Fruit fly (Drosophila melanogaster) whole organism, embryonic: ENCODE results near the gene zld.

ENCODE experiments used
- Adf1 ChIP-seq: fragments of 200-800 bp; sonication (Bioruptor generic); IDR thresholded peaks from 2 replicates; pipeline ENCODE4 v1.3.6; 2022; ENCODE audit warnings: missing biosample characterization, missing genetic modification characterization
- Atf3 ChIP-seq: fragments of 200-800 bp; sonication (Bioruptor generic); optimal IDR thresholded peaks from 3 replicates; lab custom pipeline; 2016; ENCODE audit warnings: missing biosample characterization, missing genetic modification characterization
- Blimp-1 ChIP-seq: fragments of 200-800 bp; sonication (Bioruptor generic); optimal IDR thresholded peaks from 3 replicates; lab custom pipeline; 2018; ENCODE audit warnings: missing biosample characterization, missing genetic modification characterization, mild to moderate bottlenecking, moderate library complexity, missing genetic modification reagents
- C15 ChIP-seq: fragments of 200-800 bp; sonication (Bioruptor generic); IDR thresholded peaks from 3 replicates; pipeline ENCODE4 v1.3.6; 2022; ENCODE audit warnings: missing biosample characterization, missing genetic modification characterization
- CG10209 ChIP-seq: fragments of 200-800 bp; sonication (Bioruptor generic); optimal IDR thresholded peaks from 3 replicates; lab custom pipeline; 2017; ENCODE audit warnings: missing biosample characterization, mild to moderate bottlenecking, missing genetic modification characterization, missing genetic modification reagents
- CG1024 ChIP-seq: fragments of 200-800 bp; sonication (Bioruptor generic); IDR thresholded peaks from 2 replicates; pipeline ENCODE4 v1.3.6; 2022; ENCODE audit warnings: missing biosample characterization, missing genetic modification characterization
- CG12391 ChIP-seq: fragments of 200-800 bp; sonication (Bioruptor generic); optimal IDR thresholded peaks from 3 replicates; lab custom pipeline; 2018; ENCODE audit warnings: missing biosample characterization, mild to moderate bottlenecking, missing genetic modification characterization, moderate library complexity
- CG12744 ChIP-seq: fragments of 200-800 bp; sonication (Bioruptor generic); optimal IDR thresholded peaks from 2 replicates; lab custom pipeline; 2016; ENCODE audit warnings: missing biosample characterization, missing genetic modification characterization
- CG17829 ChIP-seq: fragments of 200-800 bp; optimal IDR thresholded peaks from 2 replicates; lab custom pipeline; 2019; ENCODE audit warnings: missing biosample characterization, mild to moderate bottlenecking, missing genetic modification characterization, moderate library complexity
- CG17912 ChIP-seq: fragments of 200-800 bp; sonication (Bioruptor generic); optimal IDR thresholded peaks from 2 replicates; lab custom pipeline; 2018; ENCODE audit warnings: missing biosample characterization, mild to moderate bottlenecking, missing genetic modification characterization
- CG2116 ChIP-seq: fragments of 200-800 bp; sonication (Bioruptor generic); optimal IDR thresholded peaks from 3 replicates; lab custom pipeline; 2018; ENCODE audit warnings: missing biosample characterization, mild to moderate bottlenecking, missing genetic modification characterization
- CG31365 ChIP-seq: fragments of 200-800 bp; sonication (Bioruptor generic); optimal IDR thresholded peaks from 2 replicates; lab custom pipeline; 2018; ENCODE audit warnings: missing biosample characterization, mild to moderate bottlenecking, missing genetic modification characterization
- CG3995 ChIP-seq: fragments of 200-800 bp; sonication (Bioruptor generic); optimal IDR thresholded peaks from 3 replicates; lab custom pipeline; 2016; ENCODE audit warnings: missing biosample characterization, missing genetic modification characterization
- CG4617 ChIP-seq: fragments of 200-800 bp; sonication (Bioruptor generic); optimal IDR thresholded peaks from 3 replicates; lab custom pipeline; 2016; ENCODE audit warnings: missing biosample characterization, missing genetic modification characterization, borderline replicate concordance
- CG4707 ChIP-seq: fragments of 200-800 bp; sonication (Bioruptor generic); optimal IDR thresholded peaks from 2 replicates; lab custom pipeline; 2018; ENCODE audit warnings: missing biosample characterization, mild to moderate bottlenecking, missing genetic modification characterization, moderate library complexity
- CG4854 ChIP-seq: fragments of 200-800 bp; sonication (Bioruptor generic); optimal IDR thresholded peaks from 2 replicates; lab custom pipeline; 2016; ENCODE audit warnings: missing biosample characterization, missing genetic modification characterization, inconsistent platforms
- CG8281 ChIP-seq: fragments of 200-800 bp; sonication (Bioruptor generic); optimal IDR thresholded peaks from 2 replicates; lab custom pipeline; 2018; ENCODE audit warnings: missing biosample characterization, mild to moderate bottlenecking, missing genetic modification characterization, moderate library complexity
- CG8765 ChIP-seq: fragments of 200-800 bp; sonication (Bioruptor generic); IDR thresholded peaks from 2 replicates; pipeline ENCODE4 v1.3.6; 2022; ENCODE audit warnings: missing biosample characterization, missing genetic modification characterization
- CrebB ChIP-seq: fragments of 200-800 bp; sonication (Bioruptor generic); optimal IDR thresholded peaks from 3 replicates; lab custom pipeline; 2018; ENCODE audit warnings: missing biosample characterization, mild to moderate bottlenecking, missing genetic modification characterization
- Dbx ChIP-seq: fragments of 200-800 bp; sonication (Bioruptor generic); IDR thresholded peaks from 3 replicates; pipeline ENCODE4 v1.3.6; 2022; ENCODE audit warnings: missing biosample characterization, missing genetic modification characterization
- Dfd ChIP-seq, 2 experiments: fragments of >200 bp; optimal IDR thresholded peaks; 2 replicates each; lab custom pipeline; 2017; ENCODE audit warnings: missing biosample characterization in 2 of 2, missing genetic modification characterization in 2 of 2
- Dip2 ChIP-seq: fragments of 200-800 bp; sonication (Bioruptor generic); IDR thresholded peaks from 2 replicates; pipeline ENCODE4 v1.3.6; 2022; ENCODE audit warnings: missing biosample characterization, missing genetic modification characterization
- Fer2 ChIP-seq: fragments of 200-800 bp; sonication (Bioruptor generic); optimal IDR thresholded peaks from 2 replicates; lab custom pipeline; 2018; ENCODE audit warnings: missing biosample characterization, mild to moderate bottlenecking, missing genetic modification characterization, moderate library complexity
- Gug ChIP-seq: fragments of 200-800 bp; sonication (Bioruptor generic); IDR thresholded peaks from 4 replicates; pipeline ENCODE4 v1.3.6; 2022; ENCODE audit warnings: missing biosample characterization, missing genetic modification characterization
- HLH4C ChIP-seq: fragments of 200-800 bp; sonication (Bioruptor generic); IDR thresholded peaks from 3 replicates; pipeline ENCODE4 v1.3.6; 2022; ENCODE audit warnings: missing biosample characterization, missing genetic modification characterization; ENCODE audit not compliant: partially characterized antibody
- HLHmδ ChIP-seq: fragments of 200-800 bp; sonication (Bioruptor generic); optimal IDR thresholded peaks from 2 replicates; lab custom pipeline; 2018; ENCODE audit warnings: missing biosample characterization, mild to moderate bottlenecking, missing genetic modification characterization, moderate library complexity
- Hsf ChIP-seq: fragments of 200-800 bp; sonication (Bioruptor generic); optimal IDR thresholded peaks from 3 replicates; lab custom pipeline; 2016; ENCODE audit warnings: missing biosample characterization, missing genetic modification characterization
- Mrtf ChIP-seq: fragments of 200-800 bp; sonication (Bioruptor generic); IDR thresholded peaks from 3 replicates; pipeline ENCODE4 v1.3.6; 2022; ENCODE audit warnings: missing biosample characterization, missing genetic modification characterization
- Myb ChIP-seq: fragments of 200-800 bp; sonication (Bioruptor generic); optimal IDR thresholded peaks from 2 replicates; lab custom pipeline; 2016; ENCODE audit warnings: missing biosample characterization, missing genetic modification characterization
- Vsx1 ChIP-seq: fragments of 200-800 bp; sonication (Bioruptor generic); optimal IDR thresholded peaks from 2 replicates; lab custom pipeline; 2017; ENCODE audit warnings: missing biosample characterization, mild to moderate bottlenecking, missing genetic modification characterization, missing genetic modification reagents
- ac ChIP-seq: fragments of 200-800 bp; sonication (Bioruptor generic); optimal IDR thresholded peaks from 3 replicates; lab custom pipeline; 2017; ENCODE audit warnings: missing biosample characterization, mild to moderate bottlenecking, missing genetic modification characterization
- ash1 ChIP-seq: fragments of 200-800 bp; sonication (Bioruptor generic); optimal IDR thresholded peaks from 2 replicates; lab custom pipeline; 2018; ENCODE audit warnings: missing biosample characterization, mild to moderate bottlenecking, missing genetic modification characterization
- az2 ChIP-seq: fragments of 200-800 bp; sonication (Bioruptor generic); optimal IDR thresholded peaks from 3 replicates; lab custom pipeline; 2016; ENCODE audit warnings: missing biosample characterization, missing genetic modification characterization
- bsh ChIP-seq, 2 experiments: fragments of 200-800 bp; sonication (Bioruptor generic); optimal IDR thresholded peaks; 2 replicates each; lab custom pipeline; 2017 to 2018; ENCODE audit warnings: mild to moderate bottlenecking in 2 of 2, missing biosample characterization in 2 of 2, missing genetic modification characterization in 2 of 2, moderate library complexity in 1 of 2
- cg ChIP-seq: fragments of 200-800 bp; sonication (Bioruptor generic); optimal IDR thresholded peaks from 3 replicates; lab custom pipeline; 2019; ENCODE audit warnings: missing biosample characterization, mild to moderate bottlenecking, missing genetic modification characterization, moderate library complexity
- crol ChIP-seq: fragments of 200-800 bp; sonication (Bioruptor generic); IDR thresholded peaks from 2 replicates; pipeline ENCODE4 v1.3.6; 2022; ENCODE audit warnings: missing biosample characterization, missing genetic modification characterization
- crp ChIP-seq, 2 experiments: fragments of 200-800 bp; sonication (Bioruptor generic); optimal IDR thresholded peaks; 2 replicates in 1 of 2; 3 replicates in 1 of 2; lab custom pipeline; 2017; ENCODE audit warnings: missing biosample characterization in 2 of 2, missing genetic modification characterization in 2 of 2, mild to moderate bottlenecking in 1 of 2, moderate library complexity in 1 of 2
- dan ChIP-seq: fragments of 200-800 bp; sonication (Bioruptor generic); IDR thresholded peaks from 2 replicates; pipeline ENCODE4 v1.3.6; 2022; ENCODE audit warnings: missing biosample characterization, missing genetic modification characterization
- dati ChIP-seq: fragments of 200-800 bp; sonication (Bioruptor generic); IDR thresholded peaks from 2 replicates; pipeline ENCODE4 v1.3.6; 2022; ENCODE audit warnings: missing biosample characterization, missing genetic modification characterization
- dm ChIP-seq: fragments of 200-800 bp; sonication (Bioruptor generic); optimal IDR thresholded peaks from 3 replicates; lab custom pipeline; 2016; ENCODE audit warnings: missing biosample characterization, missing genetic modification characterization
- ems ChIP-seq: fragments of 200-800 bp; sonication (Bioruptor generic); optimal IDR thresholded peaks from 3 replicates; lab custom pipeline; 2016; ENCODE audit warnings: missing biosample characterization, missing genetic modification characterization
- ewg ChIP-seq: fragments of 200-800 bp; sonication (Bioruptor generic); optimal IDR thresholded peaks from 3 replicates; lab custom pipeline; 2017; ENCODE audit warnings: mild to moderate bottlenecking, missing biosample characterization, missing genetic modification reagents, missing genetic modification characterization
- fu2 ChIP-seq: fragments of 200-800 bp; sonication (Bioruptor generic); optimal IDR thresholded peaks from 2 replicates; lab custom pipeline; 2016; ENCODE audit warnings: missing biosample characterization, missing genetic modification characterization
- kah ChIP-seq: fragments of 200-800 bp; sonication (Bioruptor generic); optimal IDR thresholded peaks from 2 replicates; lab custom pipeline; 2018; ENCODE audit warnings: missing biosample characterization, mild to moderate bottlenecking, missing genetic modification characterization
- nerfin-1 ChIP-seq: fragments of 200-800 bp; sonication (Bioruptor generic); optimal IDR thresholded peaks from 3 replicates; lab custom pipeline; 2019; ENCODE audit warnings: missing biosample characterization, mild to moderate bottlenecking, missing genetic modification characterization, moderate library complexity
- onecut ChIP-seq: fragments of 200-800 bp; sonication (Bioruptor generic); IDR thresholded peaks from 2 replicates; pipeline ENCODE4 v1.3.6; 2022; ENCODE audit warnings: missing biosample characterization, missing genetic modification characterization
- ssp ChIP-seq: fragments of 200-800 bp; sonication (Bioruptor generic); IDR thresholded peaks from 2 replicates; pipeline ENCODE4 v1.3.6; 2022; ENCODE audit warnings: missing biosample characterization, missing genetic modification characterization
- tin ChIP-seq: fragments of 200-800 bp; sonication (Bioruptor generic); optimal IDR thresholded peaks from 3 replicates; lab custom pipeline; 2016; ENCODE audit warnings: missing biosample characterization, missing genetic modification characterization
- trh ChIP-seq: fragments of 200-800 bp; sonication (Bioruptor generic); optimal IDR thresholded peaks from 2 replicates; lab custom pipeline; 2016; ENCODE audit warnings: missing biosample characterization, missing genetic modification characterization
- twi ChIP-seq: fragments of 200-800 bp; optimal IDR thresholded peaks from 2 replicates; lab custom pipeline; 2019; ENCODE audit warnings: missing biosample characterization, mild to moderate bottlenecking, missing genetic modification characterization, moderate library complexity
- wdn ChIP-seq: fragments of 200-800 bp; sonication (Bioruptor generic); IDR thresholded peaks from 2 replicates; pipeline ENCODE4 v1.3.6; 2022; ENCODE audit warnings: missing biosample characterization, missing genetic modification characterization
- wek ChIP-seq: fragments of 200-800 bp; sonication (Bioruptor generic); optimal IDR thresholded peaks from 3 replicates; lab custom pipeline; 2018; ENCODE audit warnings: missing biosample characterization, mild to moderate bottlenecking, missing genetic modification characterization, moderate library complexity

Gene zld

dm6 chrX:19783457-19783856 is at the start of gene zld:
Gene zld, minus strand, starts transcription at chrX:19783548.
- no peak for TF ChIP-seq CG17912
- TF ChIP-seq CG1024 (GFP tag; lab: Robert Waterston, UW) = no peak
- no peak for TF ChIP-seq C15 (GFP tag; lab: Robert Waterston, UW)
- TF ChIP-seq CG4707 (GFP tag; lab: Kevin White, UChicago) = no peak
- TF ChIP-seq onecut (GFP tag; lab: Robert Waterston, UW) = no peak
- peak; percentile 1 for TF ChIP-seq wek (GFP tag; lab: Kevin White, UChicago)
- no peak for TF ChIP-seq tin (GFP tag; lab: Kevin White, UChicago)
- no peak for TF ChIP-seq Vsx1 (GFP tag; lab: Kevin White, UChicago)
- TF ChIP-seq az2 (GFP tag; lab: Kevin White, UChicago) = no peak
- TF ChIP-seq dati (GFP tag; lab: Robert Waterston, UW) = no peak
- TF ChIP-seq HLHmδ = peak; percentile 25
- no peak for TF ChIP-seq Fer2 (tag; lab: Kevin White, UChicago)
- TF ChIP-seq ash1 = no peak
- TF ChIP-seq trh (GFP tag; lab: Kevin White, UChicago) = no peak
- peak; percentile 89 for TF ChIP-seq cg (GFP tag; lab: Kevin White, UChicago)
- no peak for TF ChIP-seq CG8765
- no peak for TF ChIP-seq CG4617 (GFP tag; lab: Kevin White, UChicago)
- no peak for TF ChIP-seq HLH4C
- no peak for TF ChIP-seq CG31365 (tag; lab: Kevin White, UChicago)
- no peak for TF ChIP-seq CG2116 (GFP tag; lab: Kevin White, UChicago)
- TF ChIP-seq crp (GFP tag; optimal IDR thresholded peaks at IDR 0.05; lab: Kevin White, UChicago) = no peak
- no peak for TF ChIP-seq Blimp-1 (GFP tag; lab: Kevin White, UChicago)
- no peak for TF ChIP-seq bsh (GFP tag; optimal IDR thresholded peaks at IDR 0.05; lab: Kevin White, UChicago)
- no peak for TF ChIP-seq CG12744 (GFP tag; lab: Kevin White, UChicago)
- TF ChIP-seq ewg = peak; percentile 73
- TF ChIP-seq ssp (GFP tag; lab: Robert Waterston, UW) = no peak
- no peak for TF ChIP-seq CG10209
- no peak for TF ChIP-seq Gug (GFP tag; lab: Robert Waterston, UW)
- TF ChIP-seq wdn (GFP tag; lab: Robert Waterston, UW) = no peak
- no peak for TF ChIP-seq CG8281 (tag; lab: Kevin White, UChicago)
- no peak for TF ChIP-seq Myb
- no peak for TF ChIP-seq kah
- no peak for TF ChIP-seq ems
- no peak for TF ChIP-seq Dip2 (GFP tag; lab: Robert Waterston, UW)
- TF ChIP-seq dan (GFP tag; lab: Robert Waterston, UW) = no peak
- 0 out of 3 replicates have a peak, but pooled peaks have one; percentile 10 for TF ChIP-seq Dbx (GFP tag; lab: Robert Waterston, UW)
- TF ChIP-seq dm (GFP tag; lab: Kevin White, UChicago) = no peak
- no peak for TF ChIP-seq ac (GFP tag; lab: Kevin White, UChicago)
- no peak for TF ChIP-seq CG4854 (GFP tag; lab: Kevin White, UChicago)
- peak; percentile 6 for TF ChIP-seq CG12391 (tag; lab: Kevin White, UChicago)
- no peak for TF ChIP-seq CG3995
- no peak for TF ChIP-seq Mrtf (GFP tag; lab: Robert Waterston, UW)
- no peak for TF ChIP-seq crol (GFP tag; lab: Robert Waterston, UW)
- peak; percentile 25 for TF ChIP-seq nerfin-1 (tag; lab: Kevin White, UChicago)
- peak; percentile 39 for TF ChIP-seq twi (tag; lab: Kevin White, UChicago)
- TF ChIP-seq fu2 (GFP tag; lab: Kevin White, UChicago) = no peak
- TF ChIP-seq Atf3 (GFP tag; lab: Kevin White, UChicago) = no peak
- peak; percentile 98 for TF ChIP-seq Adf1 (GFP tag; lab: Robert Waterston, UW)
- no peak for TF ChIP-seq Hsf (GFP tag; lab: Kevin White, UChicago)
- TF ChIP-seq Dfd (GFP tag; optimal IDR thresholded peaks at IDR 0.05; lab: Kevin White, UChicago) = no peak
- no peak for TF ChIP-seq CrebB (tag; lab: Kevin White, UChicago)
- peak; percentile 49 for TF ChIP-seq CG17829 (tag; lab: Kevin White, UChicago)
